Worm (Caenorhabditis elegans): ENCODE measurements around the gene unc-26.

DNA sequence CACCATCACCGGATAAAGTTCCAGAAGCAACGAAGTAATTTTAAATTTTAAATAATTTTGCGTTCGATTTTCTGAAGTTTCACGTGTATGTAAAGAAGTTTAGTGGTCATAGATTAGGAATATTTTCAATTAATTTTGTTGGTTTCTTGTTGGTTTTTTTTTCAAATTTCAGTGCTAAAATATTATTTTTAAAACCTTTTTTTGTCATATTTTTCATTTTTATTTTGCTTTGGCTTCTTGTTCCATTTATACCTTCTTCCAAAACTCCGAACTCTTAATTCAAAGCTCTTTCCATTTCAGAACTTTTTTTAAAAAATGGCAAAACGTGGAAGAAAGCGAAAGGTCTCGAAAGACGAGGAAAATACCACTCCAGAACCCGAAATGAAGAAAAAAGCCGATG, 25.4 kb downstream of the unc-26 start, which contains the start of gene JC8.7:
- TF ChIP-seq ama-1 (optimal IDR thresholded peaks at IDR 0.05) (no peak), ama-1 (GFP tag; optimal IDR thresholded peaks at IDR 0.05) (no peak), F39B2.1 (GFP tag; IDR thresholded peaks at IDR 0.05) (no peak), tbx-9 (tag; optimal IDR thresholded peaks at IDR 0.05; ENCODE audit: borderline replicate concordance) (no peak), dpff-1 (tag; optimal IDR thresholded peaks at IDR 0.05) (no peak), ztf-25 (GFP tag; IDR thresholded peaks at IDR 0.05) (no peak)
